Fruit fly (Drosophila melanogaster): ENCODE measurements around the gene CG10283.

Gene CG10283

DNA sequence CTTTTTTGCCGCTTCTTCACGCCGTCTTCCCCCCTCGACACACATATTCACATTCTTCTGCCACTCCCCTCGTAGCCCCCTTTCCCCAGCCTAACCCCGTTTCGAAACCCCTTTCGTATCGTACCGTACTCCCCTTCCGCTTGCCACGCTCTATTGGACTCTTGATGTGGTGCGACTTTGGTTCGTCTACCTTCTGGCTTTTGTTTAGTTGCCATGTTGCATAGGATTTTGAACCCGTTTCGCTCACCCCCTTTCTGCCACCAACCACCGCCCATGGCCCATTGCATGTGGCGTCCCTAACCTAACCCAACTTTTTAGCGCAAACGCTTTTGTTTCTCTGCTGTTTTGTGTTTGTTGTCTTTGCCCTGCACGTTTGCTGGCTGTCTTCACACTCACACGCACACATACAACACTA, 20.2 kb downstream of the CG10283 start:
- TF ChIP-seq noc (tag; optimal IDR thresholded peaks at IDR 0.05): no peak

- no peak for TF ChIP-seq noc (tag; optimal IDR thresholded peaks at IDR 0.05)
These were observed 20.7 kb downstream of the CG10283 start for dm6 chr2L:18463610-18464009.

- TF ChIP-seq noc (tag; optimal IDR thresholded peaks at IDR 0.05): no peak
These were observed 24.5 kb downstream of the CG10283 start for dm6 chr2L:18459698-18460348.

- no peak for TF ChIP-seq noc (tag; optimal IDR thresholded peaks at IDR 0.05)
These were observed 25.8 kb downstream of the CG10283 start for dm6 chr2L:18458527-18458926.

- no peak for TF ChIP-seq noc (tag; optimal IDR thresholded peaks at IDR 0.05)
These were observed 27.3 kb downstream of the CG10283 start for dm6 chr2L:18456932-18457583.

DNA sequence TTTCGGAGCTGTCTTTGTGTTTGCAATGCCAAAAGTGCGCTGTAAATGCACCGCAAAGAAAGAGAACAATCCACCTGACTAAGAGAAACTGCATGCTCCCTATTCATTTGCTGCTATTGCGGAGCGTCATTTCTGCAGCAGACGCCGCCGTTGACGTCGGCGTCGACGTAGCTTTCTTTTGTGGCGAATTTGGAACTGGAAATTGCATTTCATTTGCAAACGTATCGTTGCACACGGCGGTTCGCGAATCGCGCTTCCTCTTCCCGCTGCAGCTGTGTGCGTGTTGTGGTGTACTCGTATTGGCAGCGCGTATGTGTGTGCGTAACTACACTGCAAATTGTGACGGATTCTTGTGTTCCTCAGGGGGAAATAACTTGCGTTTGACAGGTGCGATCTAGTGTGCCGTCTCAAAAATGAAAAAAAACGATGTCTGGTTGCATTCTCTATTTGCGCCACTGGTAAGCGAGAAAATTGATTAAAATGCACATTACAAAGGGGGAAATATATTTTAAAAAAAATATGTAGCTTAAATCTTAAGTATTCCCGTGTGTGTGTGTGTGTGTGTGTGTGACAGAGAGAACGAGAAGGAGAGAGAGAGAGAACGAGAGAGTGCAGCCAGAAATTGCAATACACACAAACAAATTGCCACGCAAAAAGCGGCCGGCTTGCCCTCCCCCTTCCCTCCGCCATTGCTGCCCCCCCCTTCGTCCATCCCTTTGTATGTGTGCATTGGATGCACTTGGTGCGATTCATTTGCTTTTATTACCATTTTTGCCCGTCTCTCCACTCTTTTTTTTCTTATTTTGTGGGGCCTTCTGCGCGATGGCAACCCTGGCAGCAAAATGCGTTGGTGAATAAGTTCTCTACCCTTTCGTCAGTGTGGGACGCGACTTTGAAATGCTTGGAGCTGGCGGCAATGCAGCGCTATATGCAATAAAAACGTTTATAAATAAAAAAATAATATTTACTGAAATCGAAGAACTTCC, 28.5 kb downstream of the CG10283 start:
- TF ChIP-seq noc (tag; optimal IDR thresholded peaks at IDR 0.05): no peak

dm6 chr2L:18454128-18454788, 30.1 kb downstream of the CG10283 start, which contains the start of the genes bsf and Ntf-2r:
Gene bsf, minus strand, starts transcription at chr2L:18454587.
Gene Ntf-2r, plus strand, starts transcription at chr2L:18454649.
- no peak for TF ChIP-seq noc (tag; optimal IDR thresholded peaks at IDR 0.05)

DNA sequence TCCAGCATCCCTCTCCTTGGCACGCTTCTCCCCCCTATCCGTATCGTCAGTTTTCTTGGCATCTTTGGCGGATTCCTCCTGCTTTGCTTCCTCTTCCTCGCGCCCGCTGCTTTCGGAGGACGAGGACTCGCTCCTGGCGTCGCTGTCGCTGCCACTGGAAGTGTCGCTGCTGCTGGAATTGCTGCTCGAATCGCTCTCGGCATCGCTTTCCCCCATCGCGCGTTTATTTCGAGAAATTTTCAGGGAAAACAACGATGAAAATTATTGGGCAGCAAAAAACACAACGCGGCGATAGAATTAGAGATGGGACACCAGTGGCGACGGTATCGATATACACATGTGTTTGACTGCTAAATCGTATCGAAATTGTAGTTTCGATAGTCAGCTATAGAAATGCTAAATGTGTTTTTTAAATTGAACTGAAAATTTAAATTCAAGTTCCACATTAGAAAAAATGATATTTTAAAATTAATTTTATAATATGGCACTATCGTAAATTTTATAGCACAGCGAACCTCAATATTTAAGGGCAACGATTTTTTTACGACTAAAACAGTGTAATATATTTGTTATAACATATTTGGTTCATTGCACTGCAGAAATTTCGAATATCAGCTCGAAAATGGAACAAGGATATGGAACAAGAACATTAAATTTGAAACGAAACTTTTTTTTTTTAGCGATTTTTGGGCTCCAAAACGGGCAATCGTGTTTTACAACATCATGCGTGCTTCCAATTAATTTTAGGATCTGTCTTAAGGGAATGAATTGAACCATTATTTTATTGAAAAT, 35.5 kb downstream of the CG10283 start, which contains the start of gene ncm:
TSS of gene ncm (minus strand) at position 319 of the 792 bp plus-strand sequence.
- TF ChIP-seq noc (tag; optimal IDR thresholded peaks at IDR 0.05): no peak

DNA sequence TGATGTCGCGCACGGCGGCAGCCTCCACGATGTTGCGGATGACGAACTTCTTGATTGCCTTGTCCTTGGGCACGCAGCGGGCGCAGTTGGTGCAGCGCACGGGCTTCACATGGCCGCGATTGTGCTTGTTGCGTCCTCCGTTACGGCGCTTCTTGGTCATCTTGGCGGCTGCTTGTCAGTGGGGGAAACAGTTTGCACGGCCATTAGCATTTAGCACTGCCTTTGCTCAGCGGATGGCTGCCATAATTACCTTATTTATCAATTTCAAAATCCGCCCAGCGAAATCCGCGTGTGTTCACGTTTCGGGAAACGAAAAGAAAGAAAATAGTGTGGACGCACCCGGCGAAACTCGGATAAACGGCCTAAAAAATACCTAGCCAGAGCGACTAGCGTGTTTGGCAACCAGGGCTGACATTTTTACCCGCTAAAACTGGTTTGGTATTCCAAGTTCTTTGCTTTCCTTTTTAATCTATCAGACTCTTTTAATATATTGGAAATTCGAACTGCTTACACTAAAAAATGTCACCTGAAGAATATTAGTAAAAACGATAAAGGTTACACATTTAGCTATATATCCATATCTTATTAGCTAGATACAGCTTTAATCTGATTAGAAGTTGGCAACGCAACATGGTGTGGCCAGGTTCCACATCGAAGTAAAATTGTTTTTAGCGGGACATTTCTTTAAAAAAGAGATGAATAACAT, 41.3 kb downstream of the CG10283 start, which contains the start of gene RpS26:
TSS of gene RpS26 (minus strand) at position 375 of the 706 bp plus-strand sequence.
- no peak for TF ChIP-seq noc (tag; optimal IDR thresholded peaks at IDR 0.05)

DNA sequence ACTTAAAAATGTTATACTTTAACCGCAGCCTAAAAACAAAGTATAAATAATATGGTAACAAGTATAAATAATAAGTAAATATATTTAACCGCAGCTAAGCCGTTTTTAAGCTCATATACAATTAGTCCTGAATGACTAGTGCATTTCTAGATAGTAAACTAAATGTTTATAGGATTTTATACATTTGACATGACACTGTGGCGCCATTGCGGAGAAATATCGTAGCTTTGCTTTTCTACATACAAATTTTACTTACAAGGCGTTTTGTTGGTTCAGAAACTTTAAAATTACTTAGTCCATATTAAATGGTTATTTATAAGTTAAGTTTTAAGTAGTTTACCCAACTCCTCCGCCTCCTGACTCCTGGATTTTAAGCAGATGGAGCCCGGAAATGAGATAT, 43.1 kb downstream of the CG10283 start:
- no peak for TF ChIP-seq noc (tag; optimal IDR thresholded peaks at IDR 0.05)

All from whole organism, larva.